Worm (Caenorhabditis elegans) whole organism, L4 larva: ENCODE results near the gene C01G12.7.
A peak's percentile ranks its signal among the peaks of the same experiment; 100 is the strongest.

Experiments used
- ama-1 ChIP-seq: fragments of 150-350 bp; optimal IDR thresholded peaks from 2 replicates; lab custom pipeline; 2014; ENCODE audit warnings: inconsistent platforms, mixed read lengths
- daf-12 ChIP-seq: fragments of 150-350 bp; optimal IDR thresholded peaks from 2 replicates; lab custom pipeline; 2014; ENCODE audit warnings: missing biosample characterization, missing genetic modification reagents, missing genetic modification characterization
- dve-1 ChIP-seq: sonication (generic microtip); optimal IDR thresholded peaks from 2 replicates; lab custom pipeline; 2017; ENCODE audit warnings: antibody characterized with exemption, mild to moderate bottlenecking, missing genetic modification characterization, missing compliant biosample characterization; ENCODE audit not compliant: insufficient read depth
- fkh-10 ChIP-seq: fragments of 150-350 bp; optimal IDR thresholded peaks from 2 replicates; lab custom pipeline; 2014; ENCODE audit warnings: missing biosample characterization, missing genetic modification reagents, missing genetic modification characterization
- hif-1 ChIP-seq, 2 experiments: sonication (generic microtip); optimal IDR thresholded peaks; 2 replicates each; lab custom pipeline; 2016 to 2017; ENCODE audit warnings: missing compliant biosample characterization in 2 of 2, missing genetic modification characterization in 2 of 2, missing genetic modification reagents in 2 of 2, missing genotype in 2 of 2, mild to moderate bottlenecking in 1 of 2
- lin-13 ChIP-seq: fragments of 150-350 bp; optimal IDR thresholded peaks from 2 replicates; lab custom pipeline; 2014; ENCODE audit warnings: missing biosample characterization, missing genetic modification reagents, missing genetic modification characterization
- lin-39 ChIP-seq: fragments of 150-350 bp; optimal IDR thresholded peaks from 2 replicates; lab custom pipeline; 2014; ENCODE audit warnings: missing biosample characterization, missing genetic modification reagents, missing genetic modification characterization
- mdl-1 ChIP-seq, 2 experiments: fragments of 150-350 bp in 1 of 2; sonication (generic microtip) in 1 of 2; optimal IDR thresholded peaks; 2 replicates each; lab custom pipeline; 2014 to 2017; ENCODE audit warnings: missing biosample characterization in 2 of 2, missing genetic modification characterization in 2 of 2
- nhr-11 ChIP-seq: fragments of 150-350 bp; optimal IDR thresholded peaks from 2 replicates; lab custom pipeline; 2014; ENCODE audit warnings: missing biosample characterization, missing genetic modification characterization
- nhr-237 ChIP-seq: sonication (generic microtip); optimal IDR thresholded peaks from 2 replicates; lab custom pipeline; 2017; ENCODE audit warnings: missing biosample characterization, missing genetic modification characterization

DNA sequence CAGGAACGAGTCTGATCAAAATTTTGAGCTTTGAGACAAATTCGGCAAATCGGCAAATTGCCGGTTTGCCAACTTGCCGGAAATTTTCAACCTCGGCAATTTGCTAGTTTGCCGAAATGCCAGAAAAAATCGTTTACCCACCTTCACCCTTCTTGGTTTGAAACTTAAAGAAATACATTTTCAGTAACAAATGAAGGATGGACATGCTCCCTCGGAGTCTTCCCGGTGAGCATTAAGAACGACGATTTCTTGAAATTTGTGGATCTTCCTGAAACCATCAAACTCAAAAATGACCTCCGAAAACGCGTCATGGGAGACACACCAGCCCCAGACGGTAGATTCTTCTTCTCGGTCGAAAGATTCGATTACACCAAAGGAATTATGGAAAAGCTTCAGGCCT, 11.0 kb upstream of the C01G12.7 start:
- no peak for TF ChIP-seq dve-1 (tag; lab: Kevin White, UChicago)
- TF ChIP-seq daf-12, result no peak
- TF ChIP-seq lin-13 (GFP tag; lab: Kevin White, UChicago), result no peak
- TF ChIP-seq nhr-11 (tag; lab: Kevin White, UChicago), result no peak
- TF ChIP-seq ama-1, result peak; percentile 34
- no peak for TF ChIP-seq nhr-237
- TF ChIP-seq fkh-10, result no peak
- no peak for TF ChIP-seq lin-39 (tag; lab: Kevin White, UChicago)
- TF ChIP-seq mdl-1 (tag; optimal IDR thresholded peaks at IDR 0.05; lab: Kevin White, UChicago), result no peak
- no peak for TF ChIP-seq hif-1 (tag; optimal IDR thresholded peaks at IDR 0.05; lab: Kevin White, UChicago)
